Fruit fly (Drosophila melanogaster) whole organism, wandering third instar larva: Measurements from ENCODE around the gene Uch-L5R.

Experiments used
- OdsH ChIP-seq: fragments of 200-800 bp; sonication (Bioruptor generic); optimal IDR thresholded peaks from 2 replicates; lab custom pipeline; 2016; ENCODE audit warnings: missing biosample characterization, mild to moderate bottlenecking, missing genetic modification characterization
- br ChIP-seq: fragments of 200-800 bp; sonication (Bioruptor generic); optimal IDR thresholded peaks from 2 replicates; lab custom pipeline; 2016; ENCODE audit warnings: missing biosample characterization, missing genetic modification characterization
- ey ChIP-seq: fragments of 200-800 bp; sonication (Bioruptor generic); optimal IDR thresholded peaks from 2 replicates; lab custom pipeline; 2016; ENCODE audit warnings: missing biosample characterization, missing genetic modification characterization
- fru ChIP-seq: fragments of 200-800 bp; sonication (Bioruptor generic); optimal IDR thresholded peaks from 3 replicates; lab custom pipeline; 2016; ENCODE audit warnings: missing biosample characterization, mild to moderate bottlenecking, missing genetic modification characterization
- h ChIP-seq: fragments of 200-800 bp; sonication (Bioruptor generic); optimal IDR thresholded peaks from 3 replicates; lab custom pipeline; 2016; ENCODE audit warnings: missing biosample characterization, mild to moderate bottlenecking, missing genetic modification characterization
- pan ChIP-seq: fragments of >200 bp; optimal IDR thresholded peaks from 2 replicates; lab custom pipeline; 2017
- rgr ChIP-seq: fragments of 200-800 bp; sonication (Bioruptor generic); optimal IDR thresholded peaks from 3 replicates; lab custom pipeline; 2016; ENCODE audit warnings: missing biosample characterization, mild to moderate bottlenecking, missing genetic modification characterization
- usp ChIP-seq: fragments of >200 bp; optimal IDR thresholded peaks from 2 replicates; lab custom pipeline; 2017; ENCODE audit warnings: missing biosample characterization, missing genetic modification characterization

DNA sequence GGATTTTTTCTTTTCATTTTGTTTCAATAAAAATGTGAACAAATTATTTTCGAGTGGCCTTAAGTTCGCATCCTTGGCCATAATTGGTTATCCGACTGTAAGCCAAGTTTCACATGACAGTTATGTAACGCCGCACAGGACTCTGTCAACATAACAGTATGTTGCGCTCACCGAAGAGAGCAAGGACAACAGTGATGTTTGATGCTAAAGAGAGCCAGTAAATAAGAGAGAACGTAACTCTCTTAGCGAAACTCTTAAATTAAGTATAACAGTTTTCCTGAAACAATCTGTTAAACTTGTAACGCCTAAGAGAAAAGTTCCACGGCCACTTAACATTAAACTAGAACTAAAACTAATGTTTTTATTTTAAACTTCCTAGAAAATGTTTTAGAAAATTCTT is 29.3 kb upstream of the Uch-L5R start:
- no peak for TF ChIP-seq usp (GFP tag; lab: Kevin White, UChicago)
- no peak for TF ChIP-seq OdsH (GFP tag; lab: Kevin White, UChicago)
- TF ChIP-seq h = no peak
- TF ChIP-seq br (GFP tag; lab: Kevin White, UChicago) = no peak
- TF ChIP-seq rgr (GFP tag; lab: Kevin White, UChicago) = no peak
- no peak for TF ChIP-seq pan (lab: Kevin White, UChicago)
- TF ChIP-seq fru (GFP tag; lab: Kevin White, UChicago) = no peak
- TF ChIP-seq ey (GFP tag; lab: Kevin White, UChicago) = no peak
